Worm (Caenorhabditis elegans): ENCODE measurements around the gene nlp-66.

The nlp-66 gene

DNA sequence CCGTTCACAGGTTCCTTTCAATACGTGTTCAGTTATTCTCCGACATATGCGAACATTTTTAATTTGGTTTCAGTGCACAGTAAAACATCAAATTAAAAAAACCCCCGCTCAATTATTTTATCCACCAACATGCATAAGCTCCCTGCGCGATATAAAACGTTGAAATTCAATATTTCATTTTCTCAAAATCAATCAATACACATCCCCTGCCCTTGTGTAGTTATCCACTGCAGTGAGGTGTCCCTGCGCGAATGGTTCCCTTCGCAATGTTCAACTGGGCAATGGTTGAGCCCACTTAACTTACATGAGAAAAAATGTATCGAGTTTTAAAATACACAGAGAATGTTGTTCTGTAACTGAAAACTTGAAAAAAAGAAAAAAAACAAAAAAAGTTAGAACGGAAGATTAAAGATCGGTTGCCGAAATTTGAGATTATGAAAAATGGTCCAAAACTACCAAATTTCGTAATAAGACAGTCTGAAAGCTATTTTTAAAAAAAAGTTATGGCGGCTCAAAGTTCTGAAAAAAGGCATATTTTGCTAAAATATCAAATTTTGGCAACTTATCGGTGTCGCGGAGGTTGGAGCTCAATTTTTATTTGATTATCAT lies 22.5 kb downstream of the nlp-66 start (continued):
- TF ChIP-seq arid-1 (GFP tag; conservative IDR thresholded peaks at IDR 0.05), result peak; percentile 96
- TF ChIP-seq nhr-111 (GFP tag; optimal IDR thresholded peaks at IDR 0.05), result peak; percentile 74
- peak; percentile 98 for TF ChIP-seq Y105C5A.15 (GFP tag; IDR thresholded peaks at IDR 0.05)
- peak; percentile 99 for TF ChIP-seq saeg-2 (GFP tag; IDR thresholded peaks at IDR 0.05)
- TF ChIP-seq lsy-2 (tag; optimal IDR thresholded peaks at IDR 0.05), result peak; percentile 98
- no peak; the same call in 1 of the 2 replicates for TF ChIP-seq Y48G9A.11 (GFP tag; IDR thresholded peaks at IDR 0.05)
- peak; percentile 98 for TF ChIP-seq nhr-28 (tag; optimal IDR thresholded peaks at IDR 0.05)
- peak; percentile 100 for TF ChIP-seq nhr-42 (GFP tag; IDR thresholded peaks at IDR 0.05)
- peak; percentile 100 for TF ChIP-seq egl-43 (GFP tag; IDR thresholded peaks at IDR 0.05)
- peak; percentile 97 for TF ChIP-seq lin-1 (GFP tag; IDR thresholded peaks at IDR 0.05)
- TF ChIP-seq ceh-20 (GFP tag; IDR thresholded peaks at IDR 0.05), result peak; percentile 99
- TF ChIP-seq daf-8 (GFP tag; IDR thresholded peaks at IDR 0.05), result peak; percentile 93; the same call in 1 of the 2 replicates
- TF ChIP-seq F44E2.7 (GFP tag; IDR thresholded peaks at IDR 0.05), result 0 out of 2 replicates have a peak, but pooled peaks have one; percentile 81
- peak; percentile 82 for TF ChIP-seq dpl-1 (GFP tag; optimal IDR thresholded peaks at IDR 0.05)
- TF ChIP-seq nhr-77 (tag; optimal IDR thresholded peaks at IDR 0.05), result peak; percentile 100
- TF ChIP-seq F49E8.2 (tag; optimal IDR thresholded peaks at IDR 0.05; ENCODE audit: borderline replicate concordance), result peak; percentile 70
- peak; percentile 93 for TF ChIP-seq ceh-32 (tag; optimal IDR thresholded peaks at IDR 0.05; ENCODE audit: poor library complexity)
- TF ChIP-seq skn-1 (tag; optimal IDR thresholded peaks at IDR 0.05), result peak; percentile 93
- peak; percentile 97 for TF ChIP-seq nhr-11 (tag; optimal IDR thresholded peaks at IDR 0.05)
- peak; percentile 100 for TF ChIP-seq rbr-2 (tag; optimal IDR thresholded peaks at IDR 0.05)
- TF ChIP-seq hmg-1.1 (GFP tag; IDR thresholded peaks at IDR 0.05), result peak; percentile 100
- peak; percentile 98 for TF ChIP-seq ces-1 (GFP tag; optimal IDR thresholded peaks at IDR 0.05)
- peak; percentile 98 for TF ChIP-seq mes-2 (tag; optimal IDR thresholded peaks at IDR 0.05; ENCODE audit: poor library complexity, severe bottlenecking)
- peak; percentile 91 for TF ChIP-seq mxl-2 (GFP tag; conservative IDR thresholded peaks at IDR 0.05)
- TF ChIP-seq nhr-237 (tag; optimal IDR thresholded peaks at IDR 0.05), result peak; percentile 98

DNA sequence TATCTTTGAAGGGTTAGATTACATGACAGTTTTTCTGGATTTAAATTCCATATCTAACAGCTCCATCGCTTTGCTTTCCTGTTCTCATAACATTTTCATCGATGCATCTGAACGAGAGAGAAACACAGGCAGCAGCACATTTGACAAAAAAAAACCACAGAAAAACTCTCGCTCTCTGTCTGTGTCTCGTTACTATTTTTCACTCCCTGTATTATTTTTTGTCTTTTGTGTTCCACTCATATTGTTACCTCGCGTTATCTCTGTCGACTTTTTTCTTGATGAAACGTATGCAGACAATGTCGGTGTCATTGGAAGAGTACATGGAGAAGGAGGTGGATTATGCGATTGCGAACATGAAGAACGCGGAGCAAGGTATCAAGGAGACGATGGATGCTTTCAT lies 27.7 kb downstream of the nlp-66 start, which contains the start of gene W04G3.11:
W04G3.11 (plus strand) TSS at position 244 of the 400 bp plus-strand sequence.
- TF ChIP-seq lin-38 (GFP tag; IDR thresholded peaks at IDR 0.05) (no peak), nhr-6 (tag; optimal IDR thresholded peaks at IDR 0.05) (peak; percentile 15), nhr-28 (tag; optimal IDR thresholded peaks at IDR 0.05) (peak; percentile 5), madf-5 (GFP tag; IDR thresholded peaks at IDR 0.05) (no peak), dve-1 (tag; optimal IDR thresholded peaks at IDR 0.05; ENCODE audit: insufficient read depth) (peak; percentile 46), pqm-1 (tag; optimal IDR thresholded peaks at IDR 0.05) (peak; percentile 46), ZK337.2 (GFP tag; IDR thresholded peaks at IDR 0.05) (no peak), hlh-30 (tag; optimal IDR thresholded peaks at IDR 0.05; ENCODE audit: insufficient read depth) (no peak), ztf-11 (tag; optimal IDR thresholded peaks at IDR 0.05) (no peak), zfp-2 (tag; optimal IDR thresholded peaks at IDR 0.05) (no peak), php-3 (GFP tag; IDR thresholded peaks at IDR 0.05) (no peak), F37D6.2 (tag; optimal IDR thresholded peaks at IDR 0.05) (no peak), unc-62 (GFP tag; optimal IDR thresholded peaks at IDR 0.05 in 1 of 2) (peak in 1 of 2 experiments; percentile 77), unc-62 (tag; optimal IDR thresholded peaks at IDR 0.05) (no peak)

DNA sequence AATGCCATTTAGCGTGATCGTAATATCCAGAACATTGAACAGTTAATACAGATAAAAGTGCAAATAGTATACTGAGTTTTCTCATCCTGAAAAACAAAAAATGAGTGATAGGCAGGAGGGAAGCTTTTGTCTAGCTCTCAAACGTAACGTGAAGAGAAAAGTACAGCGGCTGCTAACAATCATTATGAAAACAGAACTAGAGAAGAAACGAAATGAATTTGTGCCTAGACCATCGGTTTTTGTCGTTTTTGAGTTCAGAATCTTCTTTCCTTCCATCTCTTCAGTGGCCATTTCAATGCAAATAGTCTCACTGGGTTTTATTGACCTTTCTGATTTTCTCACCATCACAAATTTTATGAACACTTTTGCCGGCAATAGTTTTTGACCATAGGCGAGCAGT lies 31.5 kb downstream of the nlp-66 start, which contains the start of gene W04G3.7:
W04G3.7 (minus strand) TSS at position 101 of the 400 bp plus-strand sequence.
- TF ChIP-seq gei-8 (GFP tag; optimal IDR thresholded peaks at IDR 0.05), result no peak
- TF ChIP-seq jun-1 (tag; optimal IDR thresholded peaks at IDR 0.05), result no peak
- TF ChIP-seq snpc-1.2 (GFP tag; IDR thresholded peaks at IDR 0.05), result no peak
